Worm (Caenorhabditis elegans): Measurements from ENCODE around the gene C50H2.4.
A peak's percentile ranks its signal among the peaks of the same experiment; 100 is the strongest.

Gene C50H2.4

DNA sequence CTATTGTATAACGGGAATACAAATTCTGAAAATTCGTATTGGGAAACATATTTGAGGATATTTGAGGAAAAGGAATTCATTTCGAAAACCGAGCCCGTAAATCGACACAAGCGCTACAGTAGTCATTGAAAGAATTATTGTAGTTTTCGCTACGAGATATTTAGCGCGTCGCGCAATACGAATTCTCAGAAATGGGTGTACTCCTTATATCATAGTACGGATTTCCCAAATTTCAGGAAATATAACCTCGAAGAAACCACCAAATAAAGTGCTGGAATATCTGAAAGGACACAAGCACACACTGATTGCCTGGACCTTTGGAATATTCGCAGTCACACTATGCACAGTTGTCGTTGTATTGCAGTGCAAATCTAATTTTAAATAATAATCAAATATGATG is 10.6 kb downstream of the C50H2.4 start:
- TF ChIP-seq nfyb-1 (GFP tag; IDR thresholded peaks at IDR 0.05) (0 out of 2 replicates have a peak, but pooled peaks have one; percentile 53), hrde-1 (tag; optimal IDR thresholded peaks at IDR 0.05; ENCODE audit: borderline replicate concordance) (peak; percentile 35), lsl-1 (GFP tag; optimal IDR thresholded peaks at IDR 0.05) (peak; percentile 56), lsy-27 (tag; optimal IDR thresholded peaks at IDR 0.05; ENCODE audit: borderline replicate concordance, insufficient read depth) (no peak), efl-1 (GFP tag; optimal IDR thresholded peaks at IDR 0.05) (no peak)

DNA sequence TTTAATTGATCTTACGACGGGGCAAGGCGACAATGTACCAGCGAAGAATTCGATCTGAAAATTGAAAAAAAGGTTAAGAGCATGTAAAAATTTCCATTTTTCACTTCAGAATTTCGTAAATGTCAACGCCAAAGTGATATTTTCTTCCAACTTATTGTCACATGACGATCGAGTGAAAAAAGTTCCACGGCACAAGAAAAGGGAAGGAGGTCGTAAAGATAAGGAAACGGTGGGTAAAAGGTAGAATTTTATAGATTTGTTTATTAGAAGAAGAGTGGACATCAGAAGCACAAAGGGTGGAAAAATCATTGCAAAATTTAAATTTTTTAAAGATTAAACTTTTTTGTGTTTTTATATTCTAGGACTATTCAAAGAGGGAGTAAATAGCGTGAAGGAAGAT is 11.2 kb downstream of the C50H2.4 start:
- TF ChIP-seq Y53G8AR.9 (GFP tag; conservative IDR thresholded peaks at IDR 0.05) (0 out of 2 replicates have a peak, but pooled peaks have one; percentile 44), let-607 (tag; optimal IDR thresholded peaks at IDR 0.05) (peak; percentile 43 to 49), nhr-80 (tag; optimal IDR thresholded peaks at IDR 0.05) (peak; percentile 60), ama-1 (optimal IDR thresholded peaks at IDR 0.05) (no peak), ama-1 (GFP tag; optimal IDR thresholded peaks at IDR 0.05) (no peak), F39B2.1 (GFP tag; IDR thresholded peaks at IDR 0.05) (no peak)

DNA sequence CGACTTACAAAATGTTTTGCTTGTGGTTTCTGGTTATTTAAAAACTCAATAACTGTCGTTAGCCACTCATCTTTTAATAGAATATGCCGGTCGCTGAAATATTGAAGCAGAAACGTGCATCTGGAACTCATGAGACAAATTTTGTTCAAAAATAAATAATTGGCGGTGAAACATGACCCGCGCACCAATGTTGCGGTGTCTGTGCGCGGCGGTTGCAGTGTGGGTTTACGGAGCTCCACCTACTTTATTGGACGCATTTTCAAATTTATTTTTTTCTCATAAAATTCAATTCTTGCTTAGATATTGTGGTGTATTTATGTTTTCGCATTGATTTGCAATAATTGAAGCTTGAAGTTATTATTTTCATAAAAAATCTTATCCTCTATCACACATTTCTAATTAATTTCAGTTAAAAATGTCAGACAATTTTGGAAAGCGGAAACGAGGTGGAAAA is 13.9 kb downstream of the C50H2.4 start, which contains the start of the genes rmh-2 and suds-3:
Gene rmh-2, minus strand, starts transcription at position 164 of the 454 bp plus-strand sequence.
Gene suds-3, plus strand, starts transcription at position 404 of the 454 bp plus-strand sequence.
- TF ChIP-seq madf-6 (GFP tag; IDR thresholded peaks at IDR 0.05) = peak; percentile 35; the same call in 1 of the 2 replicates
- TF ChIP-seq lsl-1 (GFP tag; optimal IDR thresholded peaks at IDR 0.05) = peak; percentile 7
- peak; percentile 37 for TF ChIP-seq F23B12.7 (tag; optimal IDR thresholded peaks at IDR 0.05; ENCODE audit: insufficient read depth)
- TF ChIP-seq efl-1 (GFP tag; optimal IDR thresholded peaks at IDR 0.05) = peak; percentile 61
- TF ChIP-seq nhr-80 (tag; optimal IDR thresholded peaks at IDR 0.05) = no peak
- peak; percentile 20 for TF ChIP-seq dpl-1 (GFP tag; optimal IDR thresholded peaks at IDR 0.05)
- TF ChIP-seq nhr-120 (GFP tag; IDR thresholded peaks at IDR 0.05) = no peak
- TF ChIP-seq tbx-9 (tag; optimal IDR thresholded peaks at IDR 0.05; ENCODE audit: borderline replicate concordance) = no peak

DNA sequence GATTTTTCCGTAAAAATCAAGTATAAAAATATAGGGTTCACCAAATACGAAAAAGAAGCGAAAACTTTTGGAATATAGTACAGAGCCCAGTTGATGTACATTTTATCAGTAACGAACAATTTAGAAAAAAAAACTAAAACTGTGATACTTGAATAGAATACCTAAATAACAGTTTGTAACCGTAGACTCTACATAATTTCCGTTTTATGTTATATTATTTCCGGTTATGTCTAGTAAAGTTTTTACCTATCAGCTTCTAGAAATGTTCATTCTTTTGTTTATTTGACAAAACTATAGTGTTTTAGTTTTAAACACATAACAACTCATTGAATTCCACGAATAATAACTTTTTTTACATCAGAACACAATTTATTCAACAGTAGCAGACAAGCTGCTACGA is 20.7 kb downstream of the C50H2.4 start, which contains the start of gene srj-33:
Gene srj-33, minus strand, starts transcription at position 101 of the 400 bp plus-strand sequence.
- TF ChIP-seq hmg-1.2 (GFP tag; IDR thresholded peaks at IDR 0.05) = no peak
- TF ChIP-seq repo-1 (tag; optimal IDR thresholded peaks at IDR 0.05) = no peak
- TF ChIP-seq F52B5.7 (tag; optimal IDR thresholded peaks at IDR 0.05) = no peak
- TF ChIP-seq dpl-1 (GFP tag; optimal IDR thresholded peaks at IDR 0.05) = no peak
- TF ChIP-seq ceh-58 (GFP tag; IDR thresholded peaks at IDR 0.05) = no peak
- TF ChIP-seq tbp1 (GFP tag; optimal IDR thresholded peaks at IDR 0.05) = no peak
- TF ChIP-seq chd-7 (tag; optimal IDR thresholded peaks at IDR 0.05) = no peak
- no peak for TF ChIP-seq lag-1 (GFP tag; IDR thresholded peaks at IDR 0.05)
- no peak for TF ChIP-seq somi-1 (GFP tag; optimal IDR thresholded peaks at IDR 0.05)
- TF ChIP-seq B0035.1 (tag; optimal IDR thresholded peaks at IDR 0.05) = no peak
- no peak for TF ChIP-seq mes-4 (tag; optimal IDR thresholded peaks at IDR 0.05)
- no peak for TF ChIP-seq pha-4 (tag; optimal IDR thresholded peaks at IDR 0.05)
- no peak for TF ChIP-seq athp-1 (tag; optimal IDR thresholded peaks at IDR 0.05)
- TF ChIP-seq attf-3 (GFP tag; conservative IDR thresholded peaks at IDR 0.05) = no peak
- TF ChIP-seq attf-5 (GFP tag; optimal IDR thresholded peaks at IDR 0.05) = no peak
- TF ChIP-seq madf-10 (tag; optimal IDR thresholded peaks at IDR 0.05) = no peak
- TF ChIP-seq ceh-79 (tag; optimal IDR thresholded peaks at IDR 0.05) = no peak
- TF ChIP-seq mel-28 (tag; optimal IDR thresholded peaks at IDR 0.05; ENCODE audit: borderline replicate concordance) = no peak
- TF ChIP-seq F49E8.2 (tag; optimal IDR thresholded peaks at IDR 0.05; ENCODE audit: insufficient read depth) = no peak
- TF ChIP-seq Y95B8A.8 (GFP tag; IDR thresholded peaks at IDR 0.05) = no peak

Measured in whole organism, young adult.